Fruit fly (Drosophila melanogaster) whole organism, embryonic: ENCODE data around the gene msn.

ENCODE experiments used
- dati ChIP-seq: fragments of 200-800 bp; sonication (Bioruptor generic); IDR thresholded peaks from 2 replicates; pipeline ENCODE4 v1.3.6; 2022; ENCODE audit warnings: missing biosample characterization, missing genetic modification characterization
- usp ChIP-seq: fragments of >200 bp; optimal IDR thresholded peaks from 2 replicates; lab custom pipeline; 2017; ENCODE audit warnings: missing biosample characterization, missing genetic modification characterization

DNA sequence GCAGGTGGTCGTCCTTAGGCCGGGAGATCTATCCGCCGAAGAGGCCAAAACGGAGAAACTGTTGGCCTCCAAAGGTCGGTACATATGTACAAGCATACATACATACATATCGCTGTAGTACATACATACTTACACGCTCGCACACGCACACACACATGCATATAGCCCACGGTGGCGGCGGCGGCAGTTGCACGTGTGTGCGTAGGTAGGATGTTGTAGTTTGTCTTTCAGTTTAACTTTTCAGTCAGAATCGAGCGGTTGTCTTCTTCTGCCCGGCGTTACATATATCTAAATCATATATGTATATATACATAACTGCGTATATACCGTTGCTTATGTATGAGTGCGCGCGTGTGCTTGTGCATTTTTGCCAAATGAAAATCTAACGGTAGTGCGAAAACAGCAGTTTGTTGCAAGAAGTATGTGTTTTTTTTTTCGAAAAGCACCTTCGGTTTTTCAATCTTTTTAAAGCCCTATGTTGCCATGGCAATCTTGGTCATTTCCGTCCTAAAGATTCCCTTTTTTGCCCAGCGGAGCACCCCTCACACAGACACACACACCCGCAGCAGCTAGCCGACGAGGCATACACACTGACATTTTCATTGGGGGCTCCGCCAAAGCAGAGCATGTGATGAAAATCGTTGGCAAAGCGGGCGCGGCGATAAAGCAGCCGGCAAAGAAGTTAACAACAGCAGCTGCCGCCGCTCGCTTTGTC, 45.9 kb upstream of the msn start:
- TF ChIP-seq dati (no peak), usp (GFP tag; lab: Kevin White, UChicago) (no peak)
